Fruit fly (Drosophila melanogaster) whole organism, embryonic: ENCODE measurements around the gene Nph.

Source experiments
- Abd-B ChIP-seq: fragments of 200-800 bp; sonication (Bioruptor generic); optimal IDR thresholded peaks from 2 replicates; lab custom pipeline; 2018; ENCODE audit warnings: missing biosample characterization, mild to moderate bottlenecking, missing genetic modification characterization, moderate library complexity
- Adf1 ChIP-seq: fragments of 200-800 bp; sonication (Bioruptor generic); IDR thresholded peaks from 2 replicates; pipeline ENCODE4 v1.3.6; 2022; ENCODE audit warnings: missing biosample characterization, missing genetic modification characterization
- BEAF-32 ChIP-seq: fragments of 200-800 bp; sonication (Bioruptor generic); optimal IDR thresholded peaks from 3 replicates; lab custom pipeline; 2017; ENCODE audit warnings: missing biosample characterization, missing genetic modification characterization, mild to moderate bottlenecking, moderate library complexity, missing genetic modification reagents
- CG10209 ChIP-seq: fragments of 200-800 bp; sonication (Bioruptor generic); optimal IDR thresholded peaks from 3 replicates; lab custom pipeline; 2017; ENCODE audit warnings: missing biosample characterization, mild to moderate bottlenecking, missing genetic modification characterization, missing genetic modification reagents
- CG1024 ChIP-seq: fragments of 200-800 bp; sonication (Bioruptor generic); IDR thresholded peaks from 2 replicates; pipeline ENCODE4 v1.3.6; 2022; ENCODE audit warnings: missing biosample characterization, missing genetic modification characterization
- CG12299 ChIP-seq: fragments of 200-800 bp; sonication (Bioruptor generic); optimal IDR thresholded peaks from 2 replicates; lab custom pipeline; 2018; ENCODE audit warnings: missing biosample characterization, mild to moderate bottlenecking, missing genetic modification characterization
- CG12659 ChIP-seq: fragments of 200-800 bp; sonication (Bioruptor generic); optimal IDR thresholded peaks from 3 replicates; lab custom pipeline; 2017; ENCODE audit warnings: mild to moderate bottlenecking, missing biosample characterization, missing genetic modification reagents, missing genetic modification characterization
- CG13624 ChIP-seq: fragments of 200-800 bp; sonication (Bioruptor generic); optimal IDR thresholded peaks from 2 replicates; lab custom pipeline; 2016; ENCODE audit warnings: missing biosample characterization, missing genetic modification characterization
- CG14441 ChIP-seq: fragments of 200-800 bp; sonication (Bioruptor generic); IDR thresholded peaks from 2 replicates; pipeline ENCODE4 v1.3.6; 2022; ENCODE audit warnings: missing biosample characterization, missing genetic modification characterization
- CG14860 ChIP-seq: fragments of 200-800 bp; sonication (Bioruptor generic); IDR thresholded peaks from 3 replicates; pipeline ENCODE4 v1.3.6; 2022; ENCODE audit warnings: missing biosample characterization, missing genetic modification characterization; ENCODE audit not compliant: partially characterized antibody
- CG17186 ChIP-seq: fragments of 200-800 bp; sonication (Bioruptor generic); optimal IDR thresholded peaks from 3 replicates; lab custom pipeline; 2017; ENCODE audit warnings: missing biosample characterization, missing genetic modification reagents, missing genetic modification characterization
- CG17829 ChIP-seq: fragments of 200-800 bp; optimal IDR thresholded peaks from 2 replicates; lab custom pipeline; 2019; ENCODE audit warnings: missing biosample characterization, mild to moderate bottlenecking, missing genetic modification characterization, moderate library complexity
- CG2712 ChIP-seq: fragments of 200-800 bp; optimal IDR thresholded peaks from 3 replicates; lab custom pipeline; 2019; ENCODE audit warnings: missing biosample characterization, mild to moderate bottlenecking, missing genetic modification characterization, moderate library complexity
- CG2889 ChIP-seq: fragments of 200-800 bp; sonication (Bioruptor generic); IDR thresholded peaks from 3 replicates; pipeline ENCODE4 v1.3.6; 2022; ENCODE audit warnings: missing biosample characterization, missing genetic modification characterization
- CG30020 ChIP-seq: fragments of 200-800 bp; optimal IDR thresholded peaks from 2 replicates; lab custom pipeline; 2019; ENCODE audit warnings: missing biosample characterization, mild to moderate bottlenecking, missing genetic modification characterization, moderate library complexity
- CG34422 ChIP-seq: fragments of 200-800 bp; sonication (Bioruptor generic); IDR thresholded peaks from 3 replicates; pipeline ENCODE4 v1.3.6; 2022; ENCODE audit warnings: missing biosample characterization, missing genetic modification characterization
- CG6791 ChIP-seq: fragments of 200-800 bp; sonication (Bioruptor generic); IDR thresholded peaks from 3 replicates; pipeline ENCODE4 v1.3.6; 2022; ENCODE audit warnings: missing biosample characterization, missing genetic modification characterization; ENCODE audit not compliant: partially characterized antibody
- CG6813 ChIP-seq: fragments of 200-800 bp; sonication (Bioruptor generic); optimal IDR thresholded peaks from 2 replicates; lab custom pipeline; 2017; ENCODE audit warnings: missing biosample characterization, missing genetic modification characterization, mild to moderate bottlenecking, moderate library complexity, missing genetic modification reagents
- CG8290 ChIP-seq, 3 experiments: fragments of 200-800 bp; sonication (Bioruptor generic); optimal IDR thresholded peaks; 2 replicates each; lab custom pipeline; 2016 to 2019; ENCODE audit warnings: missing biosample characterization in 3 of 3, missing genetic modification characterization in 3 of 3, mild to moderate bottlenecking in 2 of 3, moderate library complexity in 1 of 3
- CG8765 ChIP-seq: fragments of 200-800 bp; sonication (Bioruptor generic); IDR thresholded peaks from 2 replicates; pipeline ENCODE4 v1.3.6; 2022; ENCODE audit warnings: missing biosample characterization, missing genetic modification characterization
- CG9215 ChIP-seq: fragments of 200-800 bp; sonication (Bioruptor generic); IDR thresholded peaks from 2 replicates; pipeline ENCODE4 v1.3.6; 2022; ENCODE audit warnings: missing biosample characterization, missing genetic modification characterization
- CG9437 ChIP-seq: fragments of 200-800 bp; sonication (Bioruptor generic); optimal IDR thresholded peaks from 2 replicates; lab custom pipeline; 2018; ENCODE audit warnings: missing biosample characterization, mild to moderate bottlenecking, missing genetic modification characterization
- CG9797 ChIP-seq: fragments of 200-800 bp; sonication (Bioruptor generic); optimal IDR thresholded peaks from 3 replicates; lab custom pipeline; 2018; ENCODE audit warnings: missing biosample characterization, mild to moderate bottlenecking, missing genetic modification characterization
- CG9932 ChIP-seq: fragments of 200-800 bp; sonication (Bioruptor generic); IDR thresholded peaks from 2 replicates; pipeline ENCODE4 v1.3.6; 2022; ENCODE audit warnings: missing biosample characterization, missing genetic modification characterization
- Dref ChIP-seq: fragments of 200-800 bp; sonication (Bioruptor generic); IDR thresholded peaks from 2 replicates; pipeline ENCODE4 v1.3.6; 2022; ENCODE audit warnings: missing biosample characterization, missing genetic modification characterization
- Ets97D ChIP-seq: fragments of 200-800 bp; sonication (Bioruptor generic); optimal IDR thresholded peaks from 3 replicates; lab custom pipeline; 2016; ENCODE audit warnings: missing biosample characterization, missing genetic modification characterization
- Max ChIP-seq: fragments of 200-800 bp; sonication (Bioruptor generic); optimal IDR thresholded peaks from 2 replicates; lab custom pipeline; 2016; ENCODE audit warnings: missing biosample characterization, mild to moderate bottlenecking, missing genetic modification characterization
- Med ChIP-seq: fragments of 200-800 bp; sonication (Bioruptor generic); peaks from one replicate; lab custom pipeline; 2016; ENCODE audit warnings: missing biosample characterization, missing genetic modification characterization, mild to moderate bottlenecking, inconsistent platforms, moderate library complexity
- Poxn ChIP-seq: fragments of 200-800 bp; sonication (Bioruptor generic); IDR thresholded peaks from 2 replicates; pipeline ENCODE4 v1.3.6; 2022; ENCODE audit warnings: missing biosample characterization, missing genetic modification characterization
- Rfx ChIP-seq: fragments of 200-800 bp; sonication (Bioruptor generic); IDR thresholded peaks from 2 replicates; pipeline ENCODE4 v1.3.6; 2022; ENCODE audit warnings: missing biosample characterization, missing genetic modification characterization
- Scr ChIP-seq: fragments of 200-800 bp; sonication (Bioruptor generic); IDR thresholded peaks from 2 replicates; pipeline ENCODE4 v1.3.6; 2022; ENCODE audit warnings: missing biosample characterization, missing genetic modification characterization; ENCODE audit not compliant: partially characterized antibody
- ab ChIP-seq: fragments of 200-800 bp; sonication (Bioruptor generic); optimal IDR thresholded peaks from 2 replicates; lab custom pipeline; 2016; ENCODE audit warnings: missing biosample characterization, missing genetic modification characterization
- amos ChIP-seq: fragments of 200-800 bp; sonication (Bioruptor generic); IDR thresholded peaks from 2 replicates; pipeline ENCODE4 v1.3.6; 2022; ENCODE audit warnings: missing biosample characterization, missing genetic modification characterization; ENCODE audit not compliant: partially characterized antibody
- bsh ChIP-seq, 2 experiments: fragments of 200-800 bp; sonication (Bioruptor generic); optimal IDR thresholded peaks; 2 replicates each; lab custom pipeline; 2017 to 2018; ENCODE audit warnings: mild to moderate bottlenecking in 2 of 2, missing biosample characterization in 2 of 2, missing genetic modification characterization in 2 of 2, moderate library complexity in 1 of 2
- cad ChIP-seq: fragments of >200 bp; optimal IDR thresholded peaks from 2 replicates; lab custom pipeline; 2017; ENCODE audit warnings: missing biosample characterization, missing genetic modification characterization
- crp ChIP-seq, 2 experiments: fragments of 200-800 bp; sonication (Bioruptor generic); optimal IDR thresholded peaks; 2 replicates in 1 of 2; 3 replicates in 1 of 2; lab custom pipeline; 2017; ENCODE audit warnings: missing biosample characterization in 2 of 2, missing genetic modification characterization in 2 of 2, mild to moderate bottlenecking in 1 of 2, moderate library complexity in 1 of 2
- fd64A ChIP-seq: fragments of 200-800 bp; sonication (Bioruptor generic); optimal IDR thresholded peaks from 3 replicates; lab custom pipeline; 2018; ENCODE audit warnings: missing biosample characterization, mild to moderate bottlenecking, missing genetic modification characterization
- ftz-f1 ChIP-seq: fragments of 200-800 bp; sonication (Bioruptor generic); optimal IDR thresholded peaks from 2 replicates; lab custom pipeline; 2016; ENCODE audit warnings: missing biosample characterization, missing genetic modification characterization
- her ChIP-seq: fragments of 200-800 bp; sonication (Bioruptor generic); optimal IDR thresholded peaks from 2 replicates; lab custom pipeline; 2016; ENCODE audit warnings: missing biosample characterization, missing genetic modification characterization
- lmd ChIP-seq: fragments of 200-800 bp; sonication (Bioruptor generic); IDR thresholded peaks from 2 replicates; pipeline ENCODE4 v1.3.6; 2022; ENCODE audit warnings: missing biosample characterization, missing genetic modification characterization
- nmo ChIP-seq: fragments of 200-800 bp; sonication (Bioruptor generic); optimal IDR thresholded peaks from 2 replicates; lab custom pipeline; 2018; ENCODE audit warnings: missing biosample characterization, mild to moderate bottlenecking, missing genetic modification characterization, moderate library complexity
- stwl ChIP-seq: fragments of 200-800 bp; sonication (Bioruptor generic); optimal IDR thresholded peaks from 3 replicates; lab custom pipeline; 2018; ENCODE audit warnings: missing biosample characterization, mild to moderate bottlenecking, missing genetic modification characterization, moderate library complexity
- sug ChIP-seq: fragments of 200-800 bp; optimal IDR thresholded peaks from 2 replicates; lab custom pipeline; 2019; ENCODE audit warnings: missing biosample characterization, mild to moderate bottlenecking, missing genetic modification characterization, moderate library complexity
- toy ChIP-seq: fragments of 200-800 bp; sonication (Bioruptor generic); IDR thresholded peaks from 2 replicates; pipeline ENCODE4 v1.3.6; 2022; ENCODE audit warnings: missing biosample characterization, missing genetic modification characterization
- tup ChIP-seq: fragments of 200-800 bp; sonication (Bioruptor generic); optimal IDR thresholded peaks from 2 replicates; lab custom pipeline; 2016; ENCODE audit warnings: missing biosample characterization, mild to moderate bottlenecking, missing genetic modification characterization, moderate library complexity
- yki ChIP-seq: fragments of >200 bp; optimal IDR thresholded peaks from 3 replicates; lab custom pipeline; 2018
- z ChIP-seq: fragments of 200-800 bp; sonication (Bioruptor generic); IDR thresholded peaks from 3 replicates; pipeline ENCODE4 v1.3.6; 2022; ENCODE audit warnings: missing biosample characterization, missing genetic modification characterization
- zen ChIP-seq: fragments of 200-800 bp; sonication (Bioruptor generic); optimal IDR thresholded peaks from 3 replicates; lab custom pipeline; 2018; ENCODE audit warnings: missing biosample characterization, mild to moderate bottlenecking, missing genetic modification characterization, moderate library complexity

Nph gene

DNA sequence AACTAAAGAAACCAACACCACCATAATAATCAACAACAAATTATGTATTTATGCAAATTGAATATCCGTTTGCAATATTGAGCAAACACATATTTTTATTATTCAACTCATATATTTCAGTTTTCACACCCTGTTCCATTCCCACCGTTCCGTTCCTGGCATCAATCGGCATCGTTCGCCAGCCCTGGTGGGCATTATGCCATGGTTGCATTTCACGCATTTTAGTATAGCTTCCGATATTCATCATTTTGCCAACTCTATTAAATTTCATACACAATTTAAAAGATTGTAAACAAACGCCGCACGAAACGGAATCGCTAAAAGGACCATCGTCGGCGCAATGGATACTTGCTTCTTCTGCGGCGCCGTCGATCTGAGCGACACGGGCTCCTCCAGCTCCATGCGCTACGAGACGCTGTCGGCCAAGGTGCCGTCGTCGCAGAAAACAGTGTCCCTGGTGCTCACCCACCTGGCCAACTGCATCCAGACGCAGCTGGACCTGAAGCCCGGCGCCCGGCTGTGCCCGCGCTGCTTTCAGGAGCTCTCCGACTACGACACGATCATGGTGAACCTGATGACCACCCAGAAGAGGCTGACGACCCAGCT is 38.6 kb upstream of the Nph start, which contains the start of gene Sry-delta (continued):
- TF ChIP-seq z = no peak
- TF ChIP-seq CG6813 (GFP tag; lab: Kevin White, UChicago) = peak; percentile 26
- peak; percentile 97 for TF ChIP-seq CG30020 (tag; lab: Kevin White, UChicago)
- peak; percentile 42; the same call in 1 of the 2 replicates for TF ChIP-seq Poxn (GFP tag; lab: Robert Waterston, UW)
- peak; percentile 86 for TF ChIP-seq Abd-B (GFP tag; lab: Kevin White, UChicago)
- peak; percentile 45 for TF ChIP-seq ab (GFP tag; lab: Kevin White, UChicago)
- peak; percentile 79 for TF ChIP-seq ftz-f1
- peak; percentile 89 for TF ChIP-seq BEAF-32
- no peak for TF ChIP-seq yki (lab: Kevin White, UChicago)
- TF ChIP-seq nmo (GFP tag; lab: Kevin White, UChicago) = peak; percentile 81
- peak; percentile 86 for TF ChIP-seq sug (tag; lab: Kevin White, UChicago)
- peak in 1 of 2 experiments; percentile 58 for TF ChIP-seq bsh (GFP tag; optimal IDR thresholded peaks at IDR 0.05; lab: Kevin White, UChicago)
- peak; percentile 69 for TF ChIP-seq CG10209 (GFP tag; lab: Kevin White, UChicago)
- TF ChIP-seq, all 482 proteins: peak for 367

DNA sequence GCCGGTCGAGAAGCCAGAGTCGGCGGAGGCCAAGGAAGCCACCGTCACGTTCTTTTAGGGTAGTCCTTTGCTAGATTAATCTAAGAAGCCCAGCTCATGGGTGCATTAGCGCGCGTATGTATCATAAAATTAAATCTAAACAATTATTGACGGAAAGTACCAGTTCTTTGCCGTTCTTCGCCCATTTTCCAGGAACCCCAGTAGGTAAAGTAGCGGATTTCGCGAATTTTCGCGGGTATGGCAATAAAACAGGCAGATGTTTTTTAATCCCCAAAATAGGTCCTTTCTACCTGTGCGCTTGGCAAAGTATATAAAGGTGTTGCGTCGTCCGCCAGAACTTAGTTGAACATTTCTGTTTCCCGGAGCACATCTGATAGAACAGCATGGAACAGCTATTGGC is 36.2 kb upstream of the Nph start:
- TF ChIP-seq CG14441 (no peak), fd64A (GFP tag; lab: Kevin White, UChicago) (no peak), zen (tag; lab: Kevin White, UChicago) (peak; percentile 73), BEAF-32 (no peak), tup (no peak), CG8765 (GFP tag; lab: Robert Waterston, UW) (no peak), CG13624 (GFP tag; lab: Kevin White, UChicago) (no peak), CG6791 (GFP tag; lab: Robert Waterston, UW) (no peak), her (no peak), Max (no peak), CG2889 (GFP tag; lab: Robert Waterston, UW) (no peak), Med (GFP tag; lab: Kevin White, UChicago) (peak; percentile 58), lmd (no peak), nmo (GFP tag; lab: Kevin White, UChicago) (no peak), CG9437 (GFP tag; lab: Kevin White, UChicago) (no peak), cad (GFP tag; lab: Kevin White, UChicago) (peak; percentile 85), CG17186 (GFP tag; lab: Kevin White, UChicago) (no peak), crp (GFP tag; optimal IDR thresholded peaks at IDR 0.05; lab: Kevin White, UChicago) (no peak)

DNA sequence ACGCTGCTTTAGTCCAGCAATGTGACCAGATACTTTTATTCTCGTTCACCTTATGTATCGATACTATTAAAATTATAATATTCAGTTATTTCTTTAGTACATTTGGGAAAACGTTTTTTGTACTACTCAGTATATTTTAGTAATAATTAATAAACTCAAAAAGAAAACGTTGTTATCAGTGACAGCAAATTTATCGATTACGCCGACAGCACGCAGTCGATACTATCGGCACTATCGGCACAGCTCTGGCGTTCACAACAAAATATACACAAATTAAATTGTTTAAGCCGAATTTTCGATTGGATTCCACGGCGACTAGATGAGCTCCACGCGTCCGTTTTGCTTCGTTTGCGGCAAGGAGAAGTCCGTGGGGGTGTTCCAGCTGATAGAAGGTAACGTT is 34.8 kb upstream of the Nph start, which contains the start of the genes janA, Sry-alpha and Sry-beta:
Gene janA, minus strand, starts transcription at position 40 of the 400 bp plus-strand sequence.
Gene Sry-alpha, plus strand, starts transcription at position 226 of the 400 bp plus-strand sequence.
Gene Sry-beta, plus strand, starts transcription at position 226 of the 400 bp plus-strand sequence.
- TF ChIP-seq toy = no peak
- peak; percentile 63 for TF ChIP-seq CG17829 (tag; lab: Kevin White, UChicago)
- peak; percentile 99 for TF ChIP-seq Scr
- peak; percentile 83 for TF ChIP-seq CG12659 (GFP tag; lab: Kevin White, UChicago)
- peak; percentile 92 for TF ChIP-seq Dref
- TF ChIP-seq CG9797 (GFP tag; lab: Kevin White, UChicago) = peak; percentile 80
- TF ChIP-seq CG12299 = no peak
- peak; percentile 43; the same call in 1 of the 2 replicates for TF ChIP-seq CG9932
- no peak for TF ChIP-seq CG1024 (GFP tag; lab: Robert Waterston, UW)
- TF ChIP-seq stwl (tag; lab: Kevin White, UChicago) = peak; percentile 77
- peak; percentile 54 for TF ChIP-seq CG2712 (tag; lab: Kevin White, UChicago)
- peak; percentile 99 for TF ChIP-seq CG14860 (GFP tag; lab: Robert Waterston, UW)
- no peak for TF ChIP-seq CG8290 (GFP tag; optimal IDR thresholded peaks at IDR 0.05; lab: Kevin White, UChicago)
- no peak for TF ChIP-seq CG8290 (tag; optimal IDR thresholded peaks at IDR 0.05; lab: Kevin White, UChicago)
- peak; percentile 99 for TF ChIP-seq amos
- TF ChIP-seq Adf1 (GFP tag; lab: Robert Waterston, UW) = peak; percentile 51
- TF ChIP-seq Ets97D (GFP tag; lab: Kevin White, UChicago) = peak; percentile 44
- peak; percentile 4; the same call in 1 of the 2 replicates for TF ChIP-seq CG9215 (GFP tag; lab: Robert Waterston, UW)
- peak; percentile 59; the same call in 1 of the 3 replicates for TF ChIP-seq CG34422
- peak; percentile 44 for TF ChIP-seq Rfx (GFP tag; lab: Robert Waterston, UW)
